Worm (Caenorhabditis elegans) whole organism, midembryonic: Measurements from ENCODE around the gene F19B6.10.

Experiments
- cog-1 ChIP-seq: sonication (generic microtip); optimal IDR thresholded peaks from 2 replicates; lab custom pipeline; 2016; ENCODE audit warnings: missing genetic modification characterization, missing compliant biosample characterization
- flt-1 ChIP-seq: fragments of 200-800 bp; sonication (Bioruptor generic); IDR thresholded peaks from 2 replicates; pipeline ENCODE4 v1.3.6; 2022; ENCODE audit warnings: missing genetic modification characterization, missing compliant biosample characterization
- ref-1 ChIP-seq: fragments of 200-800 bp; sonication (Bioruptor generic); conservative IDR thresholded peaks from 2 replicates; pipeline ENCODE4 v1.3.6; 2022; ENCODE audit warnings: missing genetic modification reagents, missing genetic modification characterization, missing compliant biosample characterization
- ztf-23 ChIP-seq: fragments of 200-800 bp; sonication (Bioruptor generic); IDR thresholded peaks from 2 replicates; pipeline ENCODE4 v1.3.6; 2022; ENCODE audit warnings: missing genetic modification reagents, missing genetic modification characterization, missing compliant biosample characterization
- ztf-29 ChIP-seq: fragments of 200-800 bp; sonication (Bioruptor generic); IDR thresholded peaks from 2 replicates; pipeline ENCODE4 v1.3.6; 2022; ENCODE audit warnings: missing genetic modification reagents, missing genetic modification characterization, missing compliant biosample characterization

DNA sequence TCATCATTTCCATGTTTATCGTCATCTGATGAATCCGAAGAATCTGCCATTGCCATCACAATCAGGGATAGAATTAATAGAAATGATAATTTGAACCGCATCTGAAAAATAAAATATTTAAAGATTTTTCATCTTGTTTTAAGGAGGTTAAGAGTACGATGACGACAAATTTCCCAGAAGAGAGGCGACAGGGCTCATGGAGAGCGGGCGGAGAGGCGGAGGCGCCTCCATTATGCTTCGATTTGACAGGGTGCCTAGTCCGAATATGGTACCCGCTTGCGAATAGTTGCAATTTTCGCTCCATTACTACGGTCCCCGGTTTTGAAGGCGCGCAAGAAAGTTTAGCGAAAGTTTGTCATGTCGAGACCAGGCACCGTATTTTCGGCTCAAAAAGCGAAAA lies 48.1 kb downstream of the F19B6.10 start, which contains the start of gene F28D1.6:
- no peak for TF ChIP-seq flt-1 (GFP tag; lab: Robert Waterston, UW)
- TF ChIP-seq ztf-29 (GFP tag; lab: Robert Waterston, UW): no peak
- TF ChIP-seq ref-1 (GFP tag; lab: Robert Waterston, UW): no peak
- TF ChIP-seq ztf-23: no peak
- TF ChIP-seq cog-1 (tag; lab: Kevin White, UChicago): no peak
